Worm (Caenorhabditis elegans): ENCODE results near the gene T09A12.8.

DNA sequence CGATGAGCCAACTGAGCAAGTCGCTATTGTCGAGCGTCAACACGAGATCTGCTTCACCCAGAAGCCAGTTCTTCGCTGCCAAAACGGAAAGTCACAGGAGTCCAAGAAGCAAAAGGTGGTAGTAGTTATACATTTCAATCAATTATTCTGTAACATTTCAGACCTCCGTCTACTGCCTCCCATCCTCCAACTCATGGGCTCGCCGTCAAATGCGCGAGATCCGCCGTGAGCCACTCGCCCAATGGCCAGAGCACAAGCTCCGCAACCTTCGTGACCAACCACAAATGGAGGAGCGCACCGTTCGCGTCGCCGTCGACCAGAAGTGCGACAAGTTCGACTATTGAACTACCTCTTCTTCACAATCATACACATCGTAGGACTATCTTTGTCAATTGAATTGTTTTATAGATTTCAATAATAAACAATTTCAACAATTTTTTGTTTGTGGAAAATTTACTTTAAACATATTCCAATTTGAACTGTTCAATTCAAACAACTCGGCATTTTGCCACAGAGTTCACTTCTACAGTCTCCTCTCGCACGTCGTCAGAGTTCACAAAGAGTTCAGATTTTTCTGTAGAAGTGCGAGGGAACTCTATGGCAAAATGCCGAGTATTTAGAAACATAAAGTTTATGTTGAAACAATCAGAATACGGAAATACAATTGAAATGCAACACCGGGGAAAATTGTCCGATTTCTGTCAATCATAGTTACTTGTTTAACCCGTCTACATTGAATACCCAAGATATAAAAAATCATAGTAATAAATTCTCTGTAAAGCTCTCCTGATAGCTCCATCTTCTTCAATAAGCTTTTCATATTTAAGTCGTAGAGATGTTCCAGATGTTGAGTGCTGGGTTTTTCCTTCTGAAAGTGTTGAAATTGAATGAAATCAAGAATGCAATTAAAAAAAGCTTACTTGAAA lies 22.8 kb upstream of the T09A12.8 start:
- TF ChIP-seq fos-1 (tag; optimal IDR thresholded peaks at IDR 0.05) (no peak), lin-15B (tag; optimal IDR thresholded peaks at IDR 0.05) (no peak), lin-39 (tag; optimal IDR thresholded peaks at IDR 0.05) (no peak), unc-39 (tag; optimal IDR thresholded peaks at IDR 0.05) (no peak), nhr-25 (tag; optimal IDR thresholded peaks at IDR 0.05) (no peak), pqm-1 (tag; optimal IDR thresholded peaks at IDR 0.05) (no peak), ceh-9 (tag; optimal IDR thresholded peaks at IDR 0.05) (no peak), ama-1 (optimal IDR thresholded peaks at IDR 0.05) (no peak), ztf-11 (tag; optimal IDR thresholded peaks at IDR 0.05) (no peak)
